Fruit fly (Drosophila melanogaster) whole organism: ENCODE data around the gene CG7276.

Experiments
- CG8478 ChIP-seq: fragments of >200 bp; optimal IDR thresholded peaks from 2 replicates; lab custom pipeline; 2018; ENCODE audit warnings: inconsistent platforms
- Dll ChIP-seq: fragments of >200 bp; optimal IDR thresholded peaks from 2 replicates; lab custom pipeline; 2017
- EcR ChIP-seq, 2 experiments: fragments of >200 bp; optimal IDR thresholded peaks; 2 replicates each; lab custom pipeline; 2017; ENCODE audit warnings: missing biosample characterization in 2 of 2, missing genetic modification characterization in 2 of 2, missing genetic modification reagents in 2 of 2
- pan ChIP-seq: fragments of >200 bp; optimal IDR thresholded peaks from 2 replicates; lab custom pipeline; 2017
- psq ChIP-seq: fragments of >200 bp; optimal IDR thresholded peaks from 2 replicates; lab custom pipeline; 2017
- usp ChIP-seq: fragments of >200 bp; optimal IDR thresholded peaks from 2 replicates; lab custom pipeline; 2017; ENCODE audit warnings: missing biosample characterization, missing genetic modification characterization, mixed read lengths

DNA sequence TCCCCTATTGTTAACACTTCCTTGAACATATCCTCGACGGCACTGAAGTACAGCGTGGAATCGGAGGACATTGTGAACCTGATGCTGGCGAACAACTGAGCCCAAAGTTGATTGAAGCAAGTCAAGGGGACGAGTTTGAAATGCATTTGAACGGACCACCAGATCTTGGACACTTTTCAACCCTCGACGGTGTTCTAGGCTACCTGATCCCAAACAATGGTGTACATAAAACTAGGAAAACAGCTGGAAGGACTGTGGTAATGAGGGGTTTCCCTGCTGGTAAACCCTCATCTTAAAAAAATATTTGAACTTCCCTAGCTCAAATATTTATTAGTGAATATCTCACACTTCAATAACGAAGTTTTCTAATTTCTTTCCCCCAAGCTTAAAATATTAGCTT lies 19.0 kb downstream of the CG7276 start, which contains the start of gene CG13454:
- TF ChIP-seq CG8478 (lab: Kevin White, UChicago) (no peak), EcR (GFP tag; optimal IDR thresholded peaks at IDR 0.05; lab: Kevin White, UChicago) (no peak), psq (lab: Kevin White, UChicago) (no peak), pan (lab: Kevin White, UChicago) (no peak), Dll (lab: Kevin White, UChicago) (no peak), usp (GFP tag; lab: Kevin White, UChicago) (no peak)
